Comparison of ENCODE assay signal across 1 fruit fly cellular context in the genomic region with DNA sequence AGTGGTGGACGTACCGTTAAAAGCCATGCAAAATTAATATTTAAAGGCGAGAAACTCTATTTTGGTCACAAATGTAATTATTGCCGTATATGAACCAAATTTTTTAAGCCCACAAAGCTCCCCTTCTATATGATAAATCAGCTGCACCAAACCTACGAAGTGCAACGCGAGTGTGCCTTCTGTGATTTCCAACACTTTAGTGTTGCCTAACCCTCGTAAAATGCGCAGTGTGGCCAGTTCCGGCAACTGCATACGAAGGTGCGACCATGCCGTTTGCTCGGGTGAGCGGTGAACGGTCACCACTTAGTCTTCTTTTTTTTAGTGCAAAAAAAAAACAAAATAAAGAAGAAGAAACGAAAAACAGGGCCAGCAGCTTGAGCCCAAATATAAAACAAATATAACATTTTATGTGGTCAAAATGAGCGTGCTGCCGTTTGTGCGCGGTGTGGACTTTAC.
TF ChIP-seq lines count a peak whose summit lies in the region.

A gene (minus strand): TSS at position 201 of the 456 bp plus-strand sequence.
A gene (plus strand): TSS at position 266 of the 456 bp plus-strand sequence.

TF ChIP-seq in whole organism, embryonic, 481 proteins besides CTCF, POLR2A, EP300 and RAD21 (continued from another document and continues in another):
- TF ChIP-seq croc (GFP tag; conservative IDR thresholded peaks at IDR 0.05; lab: Robert Waterston, UW) (peak; percentile 62), CG15269 (tag; optimal IDR thresholded peaks at IDR 0.05; lab: Kevin White, UChicago) (peak; percentile 75), toy (GFP tag; IDR thresholded peaks at IDR 0.05; lab: Robert Waterston, UW) (0 out of 2 replicates have a peak, but pooled peaks have one; percentile 53), yki (optimal IDR thresholded peaks at IDR 0.05; lab: Kevin White, UChicago) (no peak), grau (tag; optimal IDR thresholded peaks at IDR 0.05; lab: Kevin White, UChicago) (peak; percentile 75), CG11085 (GFP tag; IDR thresholded peaks at IDR 0.05; lab: Robert Waterston, UW) (peak; percentile 83), Atf3 (GFP tag; optimal IDR thresholded peaks at IDR 0.05; lab: Kevin White, UChicago) (peak; percentile 76), trh (GFP tag; optimal IDR thresholded peaks at IDR 0.05; lab: Kevin White, UChicago) (peak; percentile 10), CG3163 (GFP tag; optimal IDR thresholded peaks at IDR 0.05; lab: Kevin White, UChicago) (peak; percentile 52), CG12942 (GFP tag; optimal IDR thresholded peaks at IDR 0.05; lab: Kevin White, UChicago) (peak; percentile 81), CG17385 (GFP tag; optimal IDR thresholded peaks at IDR 0.05; lab: Kevin White, UChicago) (peak; percentile 90), CG6813 (GFP tag; optimal IDR thresholded peaks at IDR 0.05; lab: Kevin White, UChicago) (peak; percentile 41), prd (optimal IDR thresholded peaks at IDR 0.05; lab: Kevin White, UChicago) (no peak), prd (GFP tag; IDR thresholded peaks at IDR 0.05; lab: Robert Waterston, UW) (peak; percentile 94), CG12299 (tag; optimal IDR thresholded peaks at IDR 0.05; lab: Kevin White, UChicago) (no peak), tio (GFP tag; optimal IDR thresholded peaks at IDR 0.05; lab: Kevin White, UChicago) (no peak), kah (GFP tag; optimal IDR thresholded peaks at IDR 0.05; lab: Kevin White, UChicago) (peak; percentile 6), NK7.1 (GFP tag; optimal IDR thresholded peaks at IDR 0.05; lab: Kevin White, UChicago) (peak; percentile 42), CG7372 (GFP tag; IDR thresholded peaks at IDR 0.05; lab: Robert Waterston, UW) (peak; percentile 83), Hr78 (GFP tag; optimal IDR thresholded peaks at IDR 0.05; lab: Kevin White, UChicago) (no peak), zfh2 (GFP tag; optimal IDR thresholded peaks at IDR 0.05; lab: Kevin White, UChicago) (peak; percentile 90), cwo (GFP tag; optimal IDR thresholded peaks at IDR 0.05; lab: Kevin White, UChicago) (peak; percentile 60), hbn (GFP tag; IDR thresholded peaks at IDR 0.05; lab: Robert Waterston, UW; ENCODE audit: partially characterized antibody) (0 out of 2 replicates have a peak, but pooled peaks have one; percentile 17), CG42726 (GFP tag; IDR thresholded peaks at IDR 0.05; lab: Robert Waterston, UW; ENCODE audit: partially characterized antibody) (0 out of 2 replicates have a peak, but pooled peaks have one; percentile 41), fd64A (GFP tag; optimal IDR thresholded peaks at IDR 0.05; lab: Kevin White, UChicago) (peak; percentile 28), CG15601 (tag; optimal IDR thresholded peaks at IDR 0.05; lab: Kevin White, UChicago) (peak; percentile 46), Meics (GFP tag; optimal IDR thresholded peaks at IDR 0.05; lab: Kevin White, UChicago) (peak; percentile 83), sc (optimal IDR thresholded peaks at IDR 0.05; lab: Kevin White, UChicago) (no peak), sc (GFP tag; optimal IDR thresholded peaks at IDR 0.05; lab: Kevin White, UChicago) (peak; percentile 62), hth (optimal IDR thresholded peaks at IDR 0.05; lab: Kevin White, UChicago) (no peak), CG8359 (GFP tag; optimal IDR thresholded peaks at IDR 0.05; lab: Kevin White, UChicago; ENCODE audit: borderline replicate concordance) (peak; percentile 26), fru (optimal IDR thresholded peaks at IDR 0.05; lab: Kevin White, UChicago) (no peak), CG1602 (GFP tag; optimal IDR thresholded peaks at IDR 0.05; lab: Kevin White, UChicago) (peak; percentile 80), Trl (optimal IDR thresholded peaks at IDR 0.05; lab: Kevin White, UChicago) (no peak), Trl (GFP tag; optimal IDR thresholded peaks at IDR 0.05; lab: Kevin White, UChicago) (peak; percentile 80), CG10979 (tag; optimal IDR thresholded peaks at IDR 0.05; lab: Kevin White, UChicago) (peak; percentile 53), CG11504 (tag; optimal IDR thresholded peaks at IDR 0.05; lab: Kevin White, UChicago) (no peak), CG14441 (GFP tag; IDR thresholded peaks at IDR 0.05; lab: Robert Waterston, UW) (peak; percentile 94), CG17359 (tag; optimal IDR thresholded peaks at IDR 0.05; lab: Kevin White, UChicago) (peak; percentile 90), Tbp (GFP tag; optimal IDR thresholded peaks at IDR 0.05; lab: Kevin White, UChicago) (no peak), nom (GFP tag; optimal IDR thresholded peaks at IDR 0.05; lab: Kevin White, UChicago) (peak; percentile 98), crp (GFP tag; optimal IDR thresholded peaks at IDR 0.05; lab: Kevin White, UChicago) (peak in 1 of 2 experiments; percentile 56), CG5180 (GFP tag; optimal IDR thresholded peaks at IDR 0.05; lab: Kevin White, UChicago) (no peak), tll (GFP tag; optimal IDR thresholded peaks at IDR 0.05; lab: Kevin White, UChicago) (no peak), Side (GFP tag; optimal IDR thresholded peaks at IDR 0.05; lab: Kevin White, UChicago) (peak; percentile 77), CG32772 (GFP tag; IDR thresholded peaks at IDR 0.05; lab: Robert Waterston, UW) (peak; percentile 93), CG34376 (GFP tag; optimal IDR thresholded peaks at IDR 0.05; lab: Kevin White, UChicago) (peak; percentile 58), slp2 (GFP tag; optimal IDR thresholded peaks at IDR 0.05; lab: Kevin White, UChicago) (peak; percentile 80), sqz (GFP tag; optimal IDR thresholded peaks at IDR 0.05; lab: Kevin White, UChicago) (no peak), CG18011 (GFP tag; optimal IDR thresholded peaks at IDR 0.05; lab: Kevin White, UChicago) (peak; percentile 69), gt (GFP tag; IDR thresholded peaks at IDR 0.05; lab: Robert Waterston, UW) (peak; percentile 67), CG11696 (GFP tag; IDR thresholded peaks at IDR 0.05; lab: Robert Waterston, UW) (peak; percentile 98), Dad (GFP tag; optimal IDR thresholded peaks at IDR 0.05; lab: Kevin White, UChicago) (peak; percentile 74), bigmax (GFP tag; optimal IDR thresholded peaks at IDR 0.05; lab: Kevin White, UChicago) (peak; percentile 60), CG3281 (GFP tag; optimal IDR thresholded peaks at IDR 0.05; lab: Kevin White, UChicago) (peak; percentile 74), NFAT (GFP tag; IDR thresholded peaks at IDR 0.05; lab: Robert Waterston, UW) (peak; percentile 90), Sox102F (GFP tag; optimal IDR thresholded peaks at IDR 0.05; lab: Kevin White, UChicago) (peak; percentile 80), cato (GFP tag; optimal IDR thresholded peaks at IDR 0.05; lab: Kevin White, UChicago; ENCODE audit: borderline replicate concordance) (peak; percentile 42), B-H1 (GFP tag; IDR thresholded peaks at IDR 0.05; lab: Robert Waterston, UW) (peak; percentile 84), her (GFP tag; optimal IDR thresholded peaks at IDR 0.05; lab: Kevin White, UChicago) (peak; percentile 75), Lhr (GFP tag; optimal IDR thresholded peaks at IDR 0.05; lab: Kevin White, UChicago) (peak; percentile 88), pita (GFP tag; optimal IDR thresholded peaks at IDR 0.05; lab: Kevin White, UChicago) (no peak), Dfd (GFP tag; optimal IDR thresholded peaks at IDR 0.05; lab: Kevin White, UChicago) (no peak), da (GFP tag; optimal IDR thresholded peaks at IDR 0.05; lab: Kevin White, UChicago) (peak; percentile 18), Neu2 (GFP tag; optimal IDR thresholded peaks at IDR 0.05; lab: Kevin White, UChicago; ENCODE audit: borderline replicate concordance) (no peak), NfI (GFP tag; optimal IDR thresholded peaks at IDR 0.05; lab: Kevin White, UChicago) (peak; percentile 82), sima (GFP tag; optimal IDR thresholded peaks at IDR 0.05; lab: Kevin White, UChicago) (peak; percentile 21), dysf (GFP tag; IDR thresholded peaks at IDR 0.05; lab: Robert Waterston, UW) (peak; percentile 91), D (optimal IDR thresholded peaks at IDR 0.05; lab: Kevin White, UChicago) (no peak), D (GFP tag; optimal IDR thresholded peaks at IDR 0.05; lab: Kevin White, UChicago) (peak; percentile 48), Poxn (GFP tag; IDR thresholded peaks at IDR 0.05; lab: Robert Waterston, UW) (0 out of 2 replicates have a peak, but pooled peaks have one; percentile 42), Rx (GFP tag; IDR thresholded peaks at IDR 0.05; lab: Robert Waterston, UW) (peak; percentile 90), CG8388 (GFP tag; optimal IDR thresholded peaks at IDR 0.05; lab: Kevin White, UChicago) (peak; percentile 69), CG15514 (GFP tag; optimal IDR thresholded peaks at IDR 0.05; lab: Kevin White, UChicago) (peak; percentile 79), wor (GFP tag; IDR thresholded peaks at IDR 0.05; lab: Robert Waterston, UW) (peak; percentile 81), pros (GFP tag; optimal IDR thresholded peaks at IDR 0.05; lab: Kevin White, UChicago) (no peak), Doc2 (GFP tag; IDR thresholded peaks at IDR 0.05; lab: Robert Waterston, UW) (peak; percentile 67), CG13424 (tag; optimal IDR thresholded peaks at IDR 0.05; lab: Kevin White, UChicago) (peak; percentile 68), Hr39 (optimal IDR thresholded peaks at IDR 0.05; lab: Kevin White, UChicago) (no peak), sim (GFP tag; IDR thresholded peaks at IDR 0.05; lab: Robert Waterston, UW) (peak; percentile 59; the same call in 1 of the 2 replicates), CG7963 (GFP tag; IDR thresholded peaks at IDR 0.05; lab: Robert Waterston, UW; ENCODE audit: partially characterized antibody) (no peak), CG6175 (GFP tag; IDR thresholded peaks at IDR 0.05; lab: Robert Waterston, UW) (peak; percentile 73), CG4328 (GFP tag; optimal IDR thresholded peaks at IDR 0.05; lab: Kevin White, UChicago) (no peak), CG18764 (GFP tag; optimal IDR thresholded peaks at IDR 0.05; lab: Kevin White, UChicago) (peak; percentile 68), bab2 (GFP tag; optimal IDR thresholded peaks at IDR 0.05; lab: Kevin White, UChicago) (peak; percentile 81), CG2202 (tag; optimal IDR thresholded peaks at IDR 0.05; lab: Kevin White, UChicago) (peak; percentile 27), CG5953 (GFP tag; IDR thresholded peaks at IDR 0.05; lab: Robert Waterston, UW) (peak; percentile 69; the same call in 1 of the 2 replicates), CG5245 (GFP tag; optimal IDR thresholded peaks at IDR 0.05; lab: Kevin White, UChicago) (peak; percentile 62), crc (GFP tag; optimal IDR thresholded peaks at IDR 0.05; lab: Kevin White, UChicago) (peak; percentile 78), Chrac-16 (GFP tag; optimal IDR thresholded peaks at IDR 0.05; lab: Kevin White, UChicago) (peak; percentile 73), wdn (GFP tag; IDR thresholded peaks at IDR 0.05; lab: Robert Waterston, UW) (peak; percentile 78), maf-S (GFP tag; optimal IDR thresholded peaks at IDR 0.05; lab: Kevin White, UChicago) (peak; percentile 81), otp (GFP tag; IDR thresholded peaks at IDR 0.05; lab: Robert Waterston, UW) (peak; percentile 84), repo (GFP tag; optimal IDR thresholded peaks at IDR 0.05; lab: Kevin White, UChicago) (peak; percentile 74), CG18262 (tag; optimal IDR thresholded peaks at IDR 0.05; lab: Kevin White, UChicago) (peak; percentile 70), jigr1 (GFP tag; IDR thresholded peaks at IDR 0.05; lab: Robert Waterston, UW) (peak; percentile 78; the same call in 2 of the 3 replicates), Adf1 (GFP tag; IDR thresholded peaks at IDR 0.05; lab: Robert Waterston, UW) (peak; percentile 49), Usf (GFP tag; optimal IDR thresholded peaks at IDR 0.05; lab: Kevin White, UChicago) (peak; percentile 27), vfl (GFP tag; optimal IDR thresholded peaks at IDR 0.05; lab: Kevin White, UChicago) (peak; percentile 70), Med (GFP tag; lab: Kevin White, UChicago) (peak; percentile 98), CG13123 (GFP tag; optimal IDR thresholded peaks at IDR 0.05; lab: Kevin White, UChicago) (peak; percentile 60), grn (GFP tag; optimal IDR thresholded peaks at IDR 0.05; lab: Kevin White, UChicago) (no peak), CG6689 (GFP tag; IDR thresholded peaks at IDR 0.05; lab: Robert Waterston, UW) (peak; percentile 90), Dip3 (GFP tag; optimal IDR thresholded peaks at IDR 0.05; lab: Kevin White, UChicago) (peak; percentile 86), lov (optimal IDR thresholded peaks at IDR 0.05; lab: Kevin White, UChicago) (no peak), lov (GFP tag; IDR thresholded peaks at IDR 0.05; lab: Robert Waterston, UW) (peak; percentile 85), tna (GFP tag; IDR thresholded peaks at IDR 0.05; lab: Robert Waterston, UW; ENCODE audit: partially characterized antibody) (no peak), MTF-1 (GFP tag; optimal IDR thresholded peaks at IDR 0.05; lab: Kevin White, UChicago; ENCODE audit: borderline replicate concordance) (no peak), Dp (GFP tag; optimal IDR thresholded peaks at IDR 0.05; lab: Kevin White, UChicago) (peak; percentile 64), CG8765 (GFP tag; IDR thresholded peaks at IDR 0.05; lab: Robert Waterston, UW) (peak; percentile 86), CG4404 (GFP tag; IDR thresholded peaks at IDR 0.05; lab: Robert Waterston, UW) (peak; percentile 83), kay (GFP tag; optimal IDR thresholded peaks at IDR 0.05; lab: Kevin White, UChicago) (peak; percentile 50), CG7556 (GFP tag; optimal IDR thresholded peaks at IDR 0.05; lab: Kevin White, UChicago) (peak; percentile 40), Sin3A (optimal IDR thresholded peaks at IDR 0.05; lab: Kevin White, UChicago) (peak; percentile 73), CG2678 (tag; optimal IDR thresholded peaks at IDR 0.05; lab: Kevin White, UChicago) (peak; percentile 75), CG13296 (GFP tag; optimal IDR thresholded peaks at IDR 0.05; lab: Kevin White, UChicago) (peak; percentile 53), stwl (tag; optimal IDR thresholded peaks at IDR 0.05; lab: Kevin White, UChicago) (peak; percentile 74), Gsc (GFP tag; IDR thresholded peaks at IDR 0.05; lab: Robert Waterston, UW) (peak; percentile 80), slou (GFP tag; optimal IDR thresholded peaks at IDR 0.05; lab: Kevin White, UChicago) (peak; percentile 35), Eip74EF (GFP tag; optimal IDR thresholded peaks at IDR 0.05; lab: Kevin White, UChicago) (peak in 1 of 2 experiments; percentile 51), CG3726 (GFP tag; IDR thresholded peaks at IDR 0.05; lab: Robert Waterston, UW) (peak; percentile 84; the same call in 2 of the 3 replicates), Fer2 (tag; optimal IDR thresholded peaks at IDR 0.05; lab: Kevin White, UChicago) (peak; percentile 1), CG1529 (GFP tag; optimal IDR thresholded peaks at IDR 0.05; lab: Kevin White, UChicago) (peak; percentile 58), CG1832 (GFP tag; optimal IDR thresholded peaks at IDR 0.05; lab: Kevin White, UChicago) (no peak)
